Worm (Caenorhabditis elegans) whole organism, early embryonic: ENCODE results near the gene Y82E9BR.5.

Experiments
- aly-1 ChIP-seq: sonication (generic microtip); optimal IDR thresholded peaks from 2 replicates; lab custom pipeline; 2016; ENCODE audit warnings: missing genetic modification characterization, missing compliant biosample characterization
- ama-1 ChIP-seq: fragments of 150-350 bp; optimal IDR thresholded peaks from 2 replicates; lab custom pipeline; 2014
- ceh-36 ChIP-seq: sonication (generic microtip); optimal IDR thresholded peaks from 2 replicates; lab custom pipeline; 2016; ENCODE audit warnings: missing genetic modification characterization, inconsistent platforms, missing compliant biosample characterization
- ets-7 ChIP-seq: sonication (generic microtip); optimal IDR thresholded peaks from 2 replicates; lab custom pipeline; 2016; ENCODE audit warnings: missing genotype, missing genetic modification characterization, missing compliant biosample characterization
- flt-1 ChIP-seq: fragments of 200-800 bp; sonication (Bioruptor generic); IDR thresholded peaks from 2 replicates; pipeline ENCODE4 v1.3.6; 2022; ENCODE audit warnings: missing genetic modification characterization, missing compliant biosample characterization
- hmbx-1 ChIP-seq: sonication (generic microtip); optimal IDR thresholded peaks from 2 replicates; lab custom pipeline; 2016; ENCODE audit warnings: mild to moderate bottlenecking, missing genetic modification characterization, missing compliant biosample characterization
- hmg-4 ChIP-seq: fragments of 200-800 bp; sonication (Bioruptor generic); optimal IDR thresholded peaks from 2 replicates; lab custom pipeline; 2018; ENCODE audit warnings: mild to moderate bottlenecking, missing genetic modification characterization, missing compliant biosample characterization
- hnd-1 ChIP-seq: sonication (generic microtip); optimal IDR thresholded peaks from 2 replicates; lab custom pipeline; 2016; ENCODE audit warnings: missing genetic modification characterization, missing compliant biosample characterization
- pes-1 ChIP-seq: fragments of 200-800 bp; sonication (Bioruptor generic); IDR thresholded peaks from 2 replicates; pipeline ENCODE4 v1.3.6; 2022; ENCODE audit warnings: missing genetic modification reagents, missing genetic modification characterization, missing compliant biosample characterization
- scrt-1 ChIP-seq: fragments of 200-800 bp; sonication (Bioruptor generic); IDR thresholded peaks from 2 replicates; pipeline ENCODE4 v1.3.6; 2022; ENCODE audit warnings: missing genetic modification characterization, missing compliant biosample characterization
- sea-1 ChIP-seq: fragments of 200-800 bp; sonication (Bioruptor generic); conservative IDR thresholded peaks from 2 replicates; pipeline ENCODE4 v1.3.6; 2022; ENCODE audit warnings: missing genetic modification characterization, missing compliant biosample characterization
- tbx-11 ChIP-seq: fragments of 200-800 bp; sonication (Bioruptor generic); IDR thresholded peaks from 2 replicates; pipeline ENCODE4 v1.3.6; 2022; ENCODE audit warnings: missing genetic modification characterization, missing compliant biosample characterization

- TF ChIP-seq pes-1: no peak
- no peak for TF ChIP-seq flt-1
- no peak for TF ChIP-seq ama-1
- TF ChIP-seq hmg-4 (GFP tag; lab: Kevin White, UChicago): no peak
- no peak for TF ChIP-seq ceh-36 (tag; lab: Kevin White, UChicago)
- no peak for TF ChIP-seq ets-7 (tag; lab: Kevin White, UChicago)
- no peak for TF ChIP-seq hmbx-1 (tag; lab: Kevin White, UChicago)
- no peak for TF ChIP-seq scrt-1 (GFP tag; lab: Robert Waterston, UW)
- TF ChIP-seq hnd-1 (tag; lab: Kevin White, UChicago): no peak
- TF ChIP-seq sea-1 (GFP tag; lab: Robert Waterston, UW): no peak
- no peak for TF ChIP-seq aly-1
- no peak for TF ChIP-seq tbx-11 (GFP tag; lab: Robert Waterston, UW)
These were observed 29.6 kb upstream of the Y82E9BR.5 start for ce11 chrIII:1354523-1354922.
